Fruit fly (Drosophila melanogaster) Kc167 (cell line): ENCODE results near the gene Ptp61F.

Experiments used
- Myc ChIP-seq: fragments of >200 bp; optimal IDR thresholded peaks from 2 replicates; lab custom pipeline; 2017; ENCODE audit warnings: missing external identifiers
- Sin3A ChIP-seq: fragments of >200 bp; optimal IDR thresholded peaks from 2 replicates; lab custom pipeline; 2018; ENCODE audit warnings: missing external identifiers
- h ChIP-seq: fragments of >200 bp; optimal IDR thresholded peaks from 3 replicates; lab custom pipeline; 2018; ENCODE audit warnings: missing external identifiers
- insv ChIP-seq: fragments of >200 bp; optimal IDR thresholded peaks from 3 replicates; lab custom pipeline; 2018; ENCODE audit warnings: missing external identifiers
- psq ChIP-seq: fragments of >200 bp; optimal IDR thresholded peaks from 2 replicates; lab custom pipeline; 2017; ENCODE audit warnings: missing external identifiers
- ttk ChIP-seq: sonication (Bioruptor generic); optimal IDR thresholded peaks from 2 replicates; lab custom pipeline; 2017; ENCODE audit warnings: missing external identifiers

The Ptp61F gene

DNA sequence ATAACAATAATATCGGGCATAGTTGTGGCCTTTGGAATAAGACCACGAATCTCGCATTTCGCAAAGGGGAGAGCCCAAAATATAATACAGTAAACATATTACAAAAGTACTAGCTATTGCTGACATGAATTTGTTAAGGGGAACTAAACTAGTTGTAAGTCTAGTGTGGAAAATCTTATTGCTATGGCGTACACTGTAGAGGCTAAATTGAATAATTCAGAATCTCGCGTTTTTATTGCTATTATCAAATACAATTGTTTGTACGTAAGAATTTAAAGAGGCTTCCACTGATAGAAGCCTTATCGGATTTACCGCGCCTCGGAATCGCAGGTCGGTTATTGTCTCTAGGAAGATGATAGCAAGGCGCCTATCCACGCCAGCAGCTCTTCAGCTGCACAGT, 169.7 kb downstream of the Ptp61F start:
- TF ChIP-seq psq (lab: Kevin White, UChicago) (no peak), h (lab: Kevin White, UChicago) (no peak), Myc (lab: Kevin White, UChicago) (no peak), Sin3A (no peak), ttk (lab: Kevin White, UChicago) (no peak), insv (no peak)

DNA sequence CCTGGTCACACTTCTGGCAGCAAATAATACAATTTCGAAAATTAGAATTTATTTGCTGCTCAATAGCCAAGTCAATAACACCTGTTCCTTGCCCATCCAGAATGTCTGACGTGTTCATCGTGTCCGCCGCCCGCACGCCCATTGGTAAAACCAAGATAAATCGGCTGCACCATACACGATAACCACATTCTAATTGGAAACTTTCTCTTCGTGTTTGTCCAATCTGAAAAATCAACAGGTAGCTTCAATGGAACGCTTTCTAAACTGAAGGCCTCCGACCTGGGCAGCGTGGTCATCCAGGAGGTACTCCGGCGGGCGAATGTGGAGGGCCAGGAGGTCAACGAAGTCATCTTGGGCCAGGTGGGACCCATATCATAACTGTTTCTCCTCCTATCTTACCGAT, 172.1 kb downstream of the Ptp61F start:
- TF ChIP-seq Sin3A (no peak), insv (no peak), h (lab: Kevin White, UChicago) (no peak), ttk (lab: Kevin White, UChicago) (no peak), psq (lab: Kevin White, UChicago) (no peak), Myc (lab: Kevin White, UChicago) (no peak)

DNA sequence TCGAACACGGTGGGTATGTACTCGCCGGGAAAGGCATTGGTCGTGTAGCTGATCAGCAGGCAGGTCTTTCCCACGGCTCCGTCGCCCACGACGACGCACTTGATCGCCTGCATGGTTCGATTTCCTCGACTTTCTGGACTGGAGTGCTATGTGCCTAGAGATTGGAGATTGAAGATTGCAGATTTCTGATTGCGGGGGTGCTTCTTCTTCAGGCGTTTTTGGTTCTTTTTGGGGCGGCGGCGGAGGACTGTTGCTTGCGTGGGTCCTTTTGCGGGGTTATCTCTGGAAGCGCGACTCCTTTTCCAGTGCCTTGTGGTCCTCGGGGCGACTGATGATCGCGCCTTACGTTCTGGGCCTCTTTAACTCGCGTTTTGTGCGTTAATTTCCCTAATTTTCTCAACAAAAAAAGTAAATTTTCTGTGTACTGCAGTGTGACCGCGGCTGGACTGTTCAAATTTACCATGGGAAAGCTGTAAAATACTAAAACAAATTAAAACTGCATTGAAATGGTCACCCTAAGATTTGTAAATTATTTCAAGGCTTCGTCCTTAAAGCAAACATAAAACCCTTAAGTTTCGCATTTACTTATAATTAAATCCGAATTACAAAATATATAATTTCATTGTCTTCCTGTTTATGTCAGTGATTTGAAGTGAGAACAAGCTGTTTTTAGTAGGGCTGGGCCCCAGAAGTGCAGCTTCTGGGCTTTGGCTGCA, 172.7 kb downstream of the Ptp61F start, which contains the start of the genes Rac1 and Acat2:
Gene Rac1, minus strand, starts transcription at position 450 of the 716 bp plus-strand sequence.
Gene Acat2, plus strand, starts transcription at position 711 of the 716 bp plus-strand sequence.
- no peak for TF ChIP-seq psq (lab: Kevin White, UChicago)
- no peak for TF ChIP-seq insv

DNA sequence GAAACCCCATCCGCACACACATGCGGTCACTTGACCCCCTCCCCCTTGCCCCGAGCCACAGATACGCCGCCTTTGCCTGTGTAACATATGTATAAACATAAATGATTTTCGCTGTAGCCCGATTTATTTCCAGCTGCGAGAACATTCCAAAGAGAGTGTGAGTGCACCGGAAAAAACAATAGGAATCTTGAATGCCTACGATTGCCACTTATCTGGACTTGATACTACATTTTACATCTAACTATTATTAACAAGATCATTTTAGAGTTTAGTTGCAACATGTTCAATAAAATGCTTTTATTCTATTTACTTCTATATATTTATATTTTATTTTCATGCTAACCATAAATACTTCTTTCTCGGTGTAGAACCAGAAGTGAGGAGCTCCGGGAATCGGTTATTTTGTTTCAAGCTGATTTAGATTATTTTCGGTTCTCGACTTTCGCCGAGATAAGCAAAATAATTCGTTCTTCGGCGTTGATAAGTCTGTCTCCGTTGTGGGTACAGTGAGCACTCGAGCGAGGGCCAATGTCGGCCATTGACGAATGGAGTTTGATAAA, 174.9 kb downstream of the Ptp61F start:
- no peak for TF ChIP-seq psq (lab: Kevin White, UChicago)
- TF ChIP-seq h (lab: Kevin White, UChicago): no peak
- no peak for TF ChIP-seq Myc (lab: Kevin White, UChicago)
- TF ChIP-seq ttk (lab: Kevin White, UChicago): no peak
- no peak for TF ChIP-seq Sin3A
- TF ChIP-seq insv: no peak

DNA sequence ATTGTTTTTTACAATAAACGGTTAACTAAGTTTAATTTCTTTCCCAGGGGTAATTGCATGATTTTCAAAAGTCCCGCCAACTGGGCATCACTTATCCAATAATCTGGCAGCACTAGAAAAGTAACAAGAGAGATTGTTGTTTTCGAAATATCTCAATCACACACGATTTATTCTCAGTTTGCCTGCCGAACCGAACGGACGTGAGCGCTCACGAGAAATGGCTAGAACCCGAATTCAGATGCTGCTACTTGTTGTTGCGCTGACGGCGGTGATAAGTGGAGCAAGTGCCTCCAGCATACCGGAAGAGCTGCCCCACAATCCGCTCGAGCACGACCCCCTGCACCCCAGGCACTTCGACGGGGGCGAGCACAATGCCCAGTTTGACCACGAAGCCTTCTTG, 176.5 kb downstream of the Ptp61F start, which contains the start of gene scf:
Gene scf, plus strand, starts transcription at position 164 of the 400 bp plus-strand sequence.
- TF ChIP-seq Sin3A (no peak), psq (lab: Kevin White, UChicago) (no peak), ttk (lab: Kevin White, UChicago) (no peak), insv (no peak), h (lab: Kevin White, UChicago) (no peak), Myc (lab: Kevin White, UChicago) (no peak)

- no peak for TF ChIP-seq Myc (lab: Kevin White, UChicago)
- TF ChIP-seq psq (lab: Kevin White, UChicago): no peak
- TF ChIP-seq insv: no peak
- TF ChIP-seq ttk (lab: Kevin White, UChicago): no peak
- no peak for TF ChIP-seq Sin3A
- no peak for TF ChIP-seq h (lab: Kevin White, UChicago)
Measured at dm6 chr3L:1295693-1296092, 179.4 kb downstream of the Ptp61F start, which contains the start of gene Rabex-5. Gene Rabex-5 (plus strand): TSS chr3L:1295913.

DNA sequence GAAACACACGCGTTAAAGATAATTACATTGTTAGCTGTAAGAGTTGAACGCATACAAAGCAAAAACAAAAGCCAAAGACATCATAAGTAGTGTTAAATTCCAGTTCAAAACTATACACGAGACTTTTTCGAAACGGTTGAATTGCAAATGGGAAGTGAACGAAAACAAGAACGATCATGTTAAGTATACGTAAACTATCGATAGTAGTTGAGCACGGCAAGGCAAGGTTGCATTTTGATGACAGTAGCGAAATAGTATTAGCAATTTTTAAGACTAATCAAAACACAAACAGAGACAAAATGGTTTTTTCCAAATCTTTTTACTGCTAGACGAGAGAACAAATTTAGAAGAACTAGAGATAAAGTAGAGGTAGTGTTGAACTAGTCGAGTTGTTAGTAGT, 180.2 kb downstream of the Ptp61F start:
- TF ChIP-seq psq (lab: Kevin White, UChicago) (no peak), ttk (lab: Kevin White, UChicago) (no peak), Myc (lab: Kevin White, UChicago) (no peak), Sin3A (no peak)
